Fruit fly (Drosophila melanogaster): ENCODE measurements around the gene CG17361.
A peak's percentile ranks its signal among the peaks of the same experiment; 100 is the strongest.

The CG17361 gene

DNA sequence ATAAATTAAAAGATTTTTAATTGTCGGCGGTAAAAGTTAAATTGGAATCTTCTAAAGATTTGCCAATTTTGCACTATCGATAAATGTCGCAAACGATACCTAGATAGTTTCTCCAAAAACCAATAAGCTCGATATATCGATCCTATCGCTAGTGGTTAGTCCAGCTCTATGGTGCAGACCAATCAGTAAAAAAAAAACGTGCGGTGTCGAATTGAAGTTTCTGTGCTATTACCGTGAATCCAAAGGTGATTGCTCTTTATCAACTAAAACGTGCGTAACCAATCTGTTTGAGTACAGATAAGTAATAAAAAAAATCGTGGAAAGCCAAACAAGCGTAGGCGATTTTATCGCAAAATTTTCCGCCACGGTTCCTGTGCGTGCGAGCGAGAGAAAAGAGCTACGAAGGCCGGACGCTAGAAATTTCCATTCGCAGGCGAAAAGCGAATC is 39.9 kb downstream of the CG17361 start, which contains the start of gene Hsp110 (continued):
- TF ChIP-seq CG3407 (GFP tag; optimal IDR thresholded peaks at IDR 0.05) (no peak), pho (GFP tag; optimal IDR thresholded peaks at IDR 0.05) (peak; percentile 10), MBD-R2 (GFP tag; IDR thresholded peaks at IDR 0.05) (peak; percentile 46), CG14710 (tag; optimal IDR thresholded peaks at IDR 0.05) (peak; percentile 70), bbx (GFP tag; IDR thresholded peaks at IDR 0.05; ENCODE audit: partially characterized antibody) (peak; percentile 100), CG8089 (GFP tag; optimal IDR thresholded peaks at IDR 0.05) (no peak), Doc3 (GFP tag; IDR thresholded peaks at IDR 0.05; ENCODE audit: partially characterized antibody) (peak; percentile 95), en (GFP tag; optimal IDR thresholded peaks at IDR 0.05) (no peak), CG6791 (GFP tag; IDR thresholded peaks at IDR 0.05; ENCODE audit: partially characterized antibody) (peak; percentile 100), CG34422 (GFP tag; IDR thresholded peaks at IDR 0.05) (peak; percentile 83; the same call in 1 of the 3 replicates), CG2116 (GFP tag; optimal IDR thresholded peaks at IDR 0.05) (peak; percentile 90), CG6254 (GFP tag; optimal IDR thresholded peaks at IDR 0.05) (peak; percentile 56), CG16779 (GFP tag; IDR thresholded peaks at IDR 0.05) (no peak), Dfd (GFP tag; optimal IDR thresholded peaks at IDR 0.05) (no peak), pros (GFP tag; optimal IDR thresholded peaks at IDR 0.05) (no peak), cad (GFP tag; optimal IDR thresholded peaks at IDR 0.05) (no peak), lab (GFP tag; optimal IDR thresholded peaks at IDR 0.05) (peak; percentile 52), GATAe (GFP tag; conservative IDR thresholded peaks at IDR 0.05) (peak; percentile 52; the same call in 1 of the 2 replicates), Trl (optimal IDR thresholded peaks at IDR 0.05) (no peak), Trl (GFP tag; optimal IDR thresholded peaks at IDR 0.05) (peak; percentile 17), B-H2 (GFP tag; optimal IDR thresholded peaks at IDR 0.05) (peak; percentile 45), D19A (tag; optimal IDR thresholded peaks at IDR 0.05) (no peak), emc (GFP tag; optimal IDR thresholded peaks at IDR 0.05) (no peak), ac (GFP tag; optimal IDR thresholded peaks at IDR 0.05) (no peak), zf30C (GFP tag; optimal IDR thresholded peaks at IDR 0.05) (no peak), Med (GFP tag) (peak; percentile 89), bcd (GFP tag; optimal IDR thresholded peaks at IDR 0.05) (no peak), gsb (GFP tag; IDR thresholded peaks at IDR 0.05) (no peak), Sry-β (GFP tag; optimal IDR thresholded peaks at IDR 0.05) (no peak), nom (GFP tag; optimal IDR thresholded peaks at IDR 0.05) (peak; percentile 66), Drgx (GFP tag; IDR thresholded peaks at IDR 0.05) (no peak), CG12071 (GFP tag; optimal IDR thresholded peaks at IDR 0.05) (no peak), hbn (GFP tag; IDR thresholded peaks at IDR 0.05; ENCODE audit: partially characterized antibody) (peak; percentile 98), Antp (GFP tag; optimal IDR thresholded peaks at IDR 0.05) (no peak), lilli (GFP tag; optimal IDR thresholded peaks at IDR 0.05) (peak; percentile 62), Dref (GFP tag; IDR thresholded peaks at IDR 0.05) (peak; percentile 98), CG12659 (GFP tag; optimal IDR thresholded peaks at IDR 0.05) (peak; percentile 54), H2.0 (GFP tag; IDR thresholded peaks at IDR 0.05) (no peak), CG42726 (GFP tag; IDR thresholded peaks at IDR 0.05; ENCODE audit: partially characterized antibody) (peak; percentile 99), psq (GFP tag; optimal IDR thresholded peaks at IDR 0.05) (no peak), inv (GFP tag; IDR thresholded peaks at IDR 0.05; ENCODE audit: partially characterized antibody) (peak; percentile 99), Nf-YC (tag; optimal IDR thresholded peaks at IDR 0.05) (peak; percentile 32), Dad (GFP tag; optimal IDR thresholded peaks at IDR 0.05) (peak; percentile 8), pb (GFP tag; optimal IDR thresholded peaks at IDR 0.05) (no peak), Ets97D (GFP tag; optimal IDR thresholded peaks at IDR 0.05) (peak; percentile 62), CG4707 (GFP tag; optimal IDR thresholded peaks at IDR 0.05) (no peak), CG17912 (GFP tag; optimal IDR thresholded peaks at IDR 0.05) (peak; percentile 62), CG1602 (GFP tag; optimal IDR thresholded peaks at IDR 0.05) (no peak), CG13296 (GFP tag; optimal IDR thresholded peaks at IDR 0.05) (peak; percentile 54), CG17328 (GFP tag; IDR thresholded peaks at IDR 0.05) (peak; percentile 25; the same call in 1 of the 2 replicates), CG4854 (GFP tag; optimal IDR thresholded peaks at IDR 0.05) (no peak)
